Worm (Caenorhabditis elegans): Measurements from ENCODE around the gene R10E4.11.

DNA sequence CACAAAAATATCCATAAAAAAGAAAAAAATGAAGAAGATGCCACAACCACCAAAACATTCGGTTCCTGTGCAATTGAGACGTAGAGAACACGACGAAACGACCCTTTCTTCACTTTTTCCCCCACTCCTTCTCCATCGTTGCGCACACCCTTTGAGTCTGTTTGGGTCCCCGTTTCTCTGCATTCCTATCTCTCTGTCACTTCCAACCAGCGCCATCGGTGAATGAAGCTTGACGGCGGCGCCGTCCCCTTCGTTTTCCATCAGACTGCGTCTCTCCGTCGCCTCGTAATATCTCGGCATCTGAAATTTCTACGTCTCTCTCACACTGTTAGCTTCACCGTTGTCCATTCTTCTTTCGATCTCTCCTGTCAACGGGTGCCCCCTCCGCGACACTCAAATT, 34.8 kb upstream of the R10E4.11 start:
- peak; percentile 27 for TF ChIP-seq W03F9.2 (tag; optimal IDR thresholded peaks at IDR 0.05)
- TF ChIP-seq him-1 (tag; optimal IDR thresholded peaks at IDR 0.05) = no peak

Measured in whole organism, L4/young adult.